Fruit fly (Drosophila melanogaster): ENCODE results near the gene CG34447.

The CG34447 gene

DNA sequence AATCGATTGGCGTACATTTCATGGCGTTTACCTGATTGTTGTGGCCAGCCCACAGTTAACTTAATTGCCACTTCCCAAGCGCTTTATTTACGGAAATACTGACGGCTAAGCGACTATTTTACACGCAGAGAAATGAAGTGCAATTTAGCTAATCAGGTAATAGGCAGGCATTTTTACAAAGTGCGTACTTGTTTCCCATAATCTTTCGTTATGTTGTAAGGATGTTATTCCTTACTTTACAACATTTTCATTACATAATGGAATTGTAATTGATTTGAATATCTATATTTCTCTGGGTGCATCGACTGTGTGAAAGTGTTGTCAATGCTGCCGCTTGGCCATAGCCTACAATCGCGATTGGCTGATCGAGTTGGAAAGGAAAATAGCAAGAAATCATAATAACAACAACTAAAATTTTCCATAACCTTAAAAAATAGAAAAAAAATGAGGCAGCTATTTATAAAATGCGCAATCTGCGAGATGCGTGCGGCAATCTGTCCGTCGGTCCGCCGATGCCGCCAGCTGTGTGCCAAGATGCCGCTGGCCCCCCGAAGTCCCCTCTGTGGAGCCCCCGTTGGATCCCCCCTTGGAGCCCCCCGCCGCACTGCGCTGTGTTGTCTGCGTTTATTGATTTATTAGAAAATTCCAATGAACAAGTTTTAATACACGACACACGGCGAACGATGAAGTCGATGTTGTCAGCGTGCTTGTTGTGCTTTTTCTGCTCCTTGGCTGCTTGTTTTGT is 6.8 kb upstream of the CG34447 start (continued):
- TF ChIP-seq CG10631 (GFP tag; optimal IDR thresholded peaks at IDR 0.05): peak; percentile 84
- TF ChIP-seq Eip75B (GFP tag; optimal IDR thresholded peaks at IDR 0.05): peak; percentile 79
- peak; percentile 92 for TF ChIP-seq CG6163 (GFP tag; IDR thresholded peaks at IDR 0.05)
- peak; percentile 79 for TF ChIP-seq CG11294 (GFP tag; IDR thresholded peaks at IDR 0.05)
- peak; percentile 46 for TF ChIP-seq cyc (GFP tag; optimal IDR thresholded peaks at IDR 0.05)
- TF ChIP-seq Eip78C (GFP tag): peak; percentile 96
- TF ChIP-seq CG31627 (GFP tag; optimal IDR thresholded peaks at IDR 0.05): peak; percentile 43
- peak; percentile 83 for TF ChIP-seq Sox14 (GFP tag; optimal IDR thresholded peaks at IDR 0.05)
- TF ChIP-seq CG16779 (tag; optimal IDR thresholded peaks at IDR 0.05): peak; percentile 78
- peak; percentile 73 for TF ChIP-seq fd59A (GFP tag; optimal IDR thresholded peaks at IDR 0.05)

- peak; percentile 3 for TF ChIP-seq CG3919 (GFP tag; optimal IDR thresholded peaks at IDR 0.05)
- TF ChIP-seq CG15336 (GFP tag; IDR thresholded peaks at IDR 0.05): no peak
- no peak for TF ChIP-seq CG31627 (GFP tag; optimal IDR thresholded peaks at IDR 0.05)
- TF ChIP-seq Met (GFP tag; optimal IDR thresholded peaks at IDR 0.05): no peak
- TF ChIP-seq Eip75B (GFP tag; optimal IDR thresholded peaks at IDR 0.05): no peak
- TF ChIP-seq esn (GFP tag; optimal IDR thresholded peaks at IDR 0.05): no peak
- no peak for TF ChIP-seq CG6276 (GFP tag; optimal IDR thresholded peaks at IDR 0.05)
- TF ChIP-seq CG16779 (tag; optimal IDR thresholded peaks at IDR 0.05): no peak
- peak; percentile 2 to 48 for TF ChIP-seq ss (GFP tag; optimal IDR thresholded peaks at IDR 0.05)
- TF ChIP-seq spab (GFP tag; optimal IDR thresholded peaks at IDR 0.05): no peak
- TF ChIP-seq cyc (GFP tag; optimal IDR thresholded peaks at IDR 0.05): no peak
- no peak for TF ChIP-seq Blimp-1 (GFP tag; optimal IDR thresholded peaks at IDR 0.05)
- TF ChIP-seq Lpt (GFP tag; optimal IDR thresholded peaks at IDR 0.05): no peak
- no peak for TF ChIP-seq pdm3 (GFP tag; optimal IDR thresholded peaks at IDR 0.05)
- TF ChIP-seq CG6792 (GFP tag; optimal IDR thresholded peaks at IDR 0.05): no peak
- TF ChIP-seq CG10631 (GFP tag; optimal IDR thresholded peaks at IDR 0.05): no peak
- peak; percentile 5 for TF ChIP-seq Eip78C (GFP tag)
- TF ChIP-seq CG4318 (GFP tag; optimal IDR thresholded peaks at IDR 0.05): no peak
- no peak for TF ChIP-seq CG1621 (tag; optimal IDR thresholded peaks at IDR 0.05)
- TF ChIP-seq CG11294 (GFP tag; IDR thresholded peaks at IDR 0.05): no peak
- no peak for TF ChIP-seq Smox (GFP tag; optimal IDR thresholded peaks at IDR 0.05)
- TF ChIP-seq dsx (GFP tag; optimal IDR thresholded peaks at IDR 0.05; ENCODE audit: poor library complexity, severe bottlenecking): peak; percentile 95
- TF ChIP-seq CG11762 (GFP tag; optimal IDR thresholded peaks at IDR 0.05; ENCODE audit: insufficient read depth): no peak
- no peak for TF ChIP-seq achi (GFP tag; optimal IDR thresholded peaks at IDR 0.05)
- no peak for TF ChIP-seq acj6 (GFP tag; optimal IDR thresholded peaks at IDR 0.05)
- TF ChIP-seq CG34406 (GFP tag; optimal IDR thresholded peaks at IDR 0.05): no peak
- TF ChIP-seq topi (GFP tag; optimal IDR thresholded peaks at IDR 0.05): no peak
- no peak for TF ChIP-seq dac (GFP tag; optimal IDR thresholded peaks at IDR 0.05)
- TF ChIP-seq CG8319 (GFP tag; optimal IDR thresholded peaks at IDR 0.05): no peak
- TF ChIP-seq CG10669 (GFP tag; optimal IDR thresholded peaks at IDR 0.05): no peak
- no peak for TF ChIP-seq svp (GFP tag)
Observed at dm6 chr2L:2425652-2426192, 5.9 kb upstream of the CG34447 start.

DNA sequence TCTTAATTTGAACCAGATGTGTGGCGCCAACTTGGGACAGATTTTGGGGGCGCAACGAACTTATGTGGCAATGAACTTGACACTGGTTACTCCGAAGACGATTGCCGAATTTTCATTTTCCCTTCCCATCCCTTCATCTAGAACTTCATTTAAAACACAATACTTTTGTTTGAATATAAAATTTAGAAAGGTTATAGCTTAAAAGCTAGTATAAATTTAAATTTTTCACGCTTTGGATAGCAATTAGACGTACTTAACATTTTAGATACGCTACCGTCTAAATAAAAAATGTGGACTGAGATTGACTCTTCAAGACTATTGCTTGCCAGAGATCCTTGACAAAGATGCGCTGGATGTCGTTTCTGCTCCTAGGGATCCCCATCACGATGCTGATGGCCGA is 4.7 kb upstream of the CG34447 start, which contains the start of gene CG44139:
CG44139 (plus strand) TSS at position 301 of the 400 bp plus-strand sequence.
- no peak for TF ChIP-seq CG1621 (tag; optimal IDR thresholded peaks at IDR 0.05)
- no peak for TF ChIP-seq CG8119 (GFP tag; IDR thresholded peaks at IDR 0.05)
- no peak for TF ChIP-seq fd85E (GFP tag; optimal IDR thresholded peaks at IDR 0.05)
- TF ChIP-seq svp (GFP tag): no peak
- TF ChIP-seq CG34406 (GFP tag; optimal IDR thresholded peaks at IDR 0.05): no peak
- no peak for TF ChIP-seq CG15336 (GFP tag; IDR thresholded peaks at IDR 0.05)
- TF ChIP-seq Eip78C (GFP tag): no peak
- TF ChIP-seq Hr39 (GFP tag; optimal IDR thresholded peaks at IDR 0.05): no peak
- no peak for TF ChIP-seq CG8319 (GFP tag; optimal IDR thresholded peaks at IDR 0.05)
- TF ChIP-seq CG11762 (GFP tag; optimal IDR thresholded peaks at IDR 0.05; ENCODE audit: insufficient read depth): no peak
- no peak for TF ChIP-seq Hr4 (GFP tag; optimal IDR thresholded peaks at IDR 0.05)
- no peak for TF ChIP-seq salr (GFP tag; optimal IDR thresholded peaks at IDR 0.05)
- TF ChIP-seq Met (GFP tag; optimal IDR thresholded peaks at IDR 0.05): no peak
